Worm (Caenorhabditis elegans) whole organism, L4 larva: ENCODE data around the gene F17C11.2.

ENCODE experiments used
- F10B5.3 ChIP-seq: sonication (generic microtip); optimal IDR thresholded peaks from 2 replicates; lab custom pipeline; 2016; ENCODE audit warnings: mild to moderate bottlenecking, missing genetic modification characterization, missing compliant biosample characterization
- F26F4.8 ChIP-seq: fragments of 200-800 bp; sonication (Bioruptor generic); conservative IDR thresholded peaks from 2 replicates; pipeline ENCODE4 v1.3.6; 2022; ENCODE audit warnings: missing genetic modification characterization, missing compliant biosample characterization
- F37D6.2 ChIP-seq: sonication (generic microtip); optimal IDR thresholded peaks from 2 replicates; lab custom pipeline; 2016; ENCODE audit warnings: mild to moderate bottlenecking, missing genetic modification characterization, missing compliant biosample characterization
- F44E2.7 ChIP-seq: fragments of 200-800 bp; sonication (Bioruptor generic); IDR thresholded peaks from 2 replicates; pipeline ENCODE4 v2.1.2; 2022; ENCODE audit warnings: missing genetic modification characterization, missing compliant biosample characterization
- R02D3.7 ChIP-seq: fragments of 150-350 bp; sonication (generic microtip); optimal IDR thresholded peaks from 3 replicates; lab custom pipeline; 2014; ENCODE audit warnings: missing biosample characterization, missing genetic modification characterization
- T20F7.1 ChIP-seq: fragments of 200-800 bp; sonication (Bioruptor generic); optimal IDR thresholded peaks from 2 replicates; lab custom pipeline; 2018; ENCODE audit warnings: mild to moderate bottlenecking, missing genetic modification characterization, missing compliant biosample characterization
- Y105C5A.15 ChIP-seq: fragments of 200-800 bp; sonication (Bioruptor generic); IDR thresholded peaks from 2 replicates; pipeline ENCODE4 v1.3.6; 2022; ENCODE audit warnings: missing genetic modification characterization, missing compliant biosample characterization
- aly-2 ChIP-seq: sonication (generic microtip); optimal IDR thresholded peaks from 2 replicates; lab custom pipeline; 2018; ENCODE audit warnings: missing biosample characterization, missing genetic modification characterization
- ama-1 ChIP-seq: fragments of 150-350 bp; optimal IDR thresholded peaks from 2 replicates; lab custom pipeline; 2014; ENCODE audit warnings: inconsistent platforms, mixed read lengths
- arid-1 ChIP-seq: fragments of 200-800 bp; sonication (Bioruptor generic); conservative IDR thresholded peaks from 2 replicates; pipeline ENCODE4 v1.3.6; 2022; ENCODE audit warnings: missing genetic modification reagents, missing genetic modification characterization, missing compliant biosample characterization
- attf-4 ChIP-seq: sonication (generic microtip); optimal IDR thresholded peaks from 3 replicates; lab custom pipeline; 2017; ENCODE audit warnings: missing biosample characterization, missing genetic modification characterization
- ceh-20 ChIP-seq: fragments of 200-800 bp; sonication (Bioruptor generic); IDR thresholded peaks from 2 replicates; pipeline ENCODE4 v1.3.6; 2022; ENCODE audit warnings: missing genetic modification reagents, missing genetic modification characterization, missing compliant biosample characterization
- ceh-32 ChIP-seq: sonication (generic microtip); optimal IDR thresholded peaks from 2 replicates; lab custom pipeline; 2016; ENCODE audit warnings: mild to moderate bottlenecking, missing genetic modification characterization, missing compliant biosample characterization; ENCODE audit not compliant: poor library complexity
- ceh-44 ChIP-seq: fragments of 200-800 bp; sonication (Bioruptor generic); IDR thresholded peaks from 2 replicates; pipeline ENCODE4 v1.3.6; 2022; ENCODE audit warnings: missing genetic modification reagents, missing genetic modification characterization, missing compliant biosample characterization
- ceh-62 ChIP-seq: sonication (generic microtip); optimal IDR thresholded peaks from 2 replicates; lab custom pipeline; 2017; ENCODE audit warnings: missing biosample characterization, missing genetic modification characterization
- ces-1 ChIP-seq: fragments of 150-350 bp; sonication (generic microtip); optimal IDR thresholded peaks from 4 replicates; lab custom pipeline; 2014; ENCODE audit warnings: missing biosample characterization, missing genetic modification reagents, missing genetic modification characterization
- ctbp-1 ChIP-seq: fragments of 200-800 bp; sonication (Bioruptor generic); IDR thresholded peaks from 2 replicates; pipeline ENCODE4 v1.3.6; 2022; ENCODE audit warnings: missing genetic modification reagents, missing genetic modification characterization, missing compliant biosample characterization
- daf-12 ChIP-seq: fragments of 150-350 bp; optimal IDR thresholded peaks from 2 replicates; lab custom pipeline; 2014; ENCODE audit warnings: missing biosample characterization, missing genetic modification reagents, missing genetic modification characterization
- daf-16 ChIP-seq, 3 experiments: sonication (generic microtip); optimal IDR thresholded peaks; 2 replicates each; lab custom pipeline; 2016 to 2017; ENCODE audit warnings: missing genetic modification characterization in 3 of 3, missing genetic modification reagents in 3 of 3, mild to moderate bottlenecking in 2 of 3, missing compliant biosample characterization in 2 of 3, missing biosample characterization in 1 of 3, moderate library complexity in 1 of 3
- daf-19 ChIP-seq: fragments of 200-800 bp; sonication (Bioruptor generic); conservative IDR thresholded peaks from 2 replicates; pipeline ENCODE4 v1.3.6; 2022; ENCODE audit warnings: missing genetic modification characterization, missing compliant biosample characterization
- dmd-9 ChIP-seq: fragments of 200-800 bp; sonication (Bioruptor generic); IDR thresholded peaks from 2 replicates; pipeline ENCODE4 v1.3.6; 2022; ENCODE audit warnings: missing genetic modification reagents, missing genetic modification characterization, missing compliant biosample characterization
- dpl-1 ChIP-seq: fragments of 150-350 bp; optimal IDR thresholded peaks from 2 replicates; lab custom pipeline; 2014; ENCODE audit warnings: missing biosample characterization, missing genetic modification reagents, missing genetic modification characterization
- dve-1 ChIP-seq: sonication (generic microtip); optimal IDR thresholded peaks from 2 replicates; lab custom pipeline; 2017; ENCODE audit warnings: antibody characterized with exemption, mild to moderate bottlenecking, missing genetic modification characterization, missing compliant biosample characterization; ENCODE audit not compliant: insufficient read depth
- egl-27 ChIP-seq: sonication (generic microtip); optimal IDR thresholded peaks from 3 replicates; lab custom pipeline; 2017; ENCODE audit warnings: missing biosample characterization, missing genetic modification reagents, missing genetic modification characterization
- egl-43 ChIP-seq: fragments of 200-800 bp; sonication (Bioruptor generic); IDR thresholded peaks from 2 replicates; pipeline ENCODE4 v1.3.6; 2022; ENCODE audit warnings: missing genetic modification reagents, missing genetic modification characterization, missing compliant biosample characterization
- gei-8 ChIP-seq: fragments of 200-800 bp; sonication (Bioruptor generic); optimal IDR thresholded peaks from 2 replicates; lab custom pipeline; 2018; ENCODE audit warnings: mild to moderate bottlenecking, missing genetic modification characterization, missing compliant biosample characterization
- hif-1 ChIP-seq, 2 experiments: sonication (generic microtip); optimal IDR thresholded peaks; 2 replicates each; lab custom pipeline; 2016 to 2017; ENCODE audit warnings: missing compliant biosample characterization in 2 of 2, missing genetic modification characterization in 2 of 2, missing genetic modification reagents in 2 of 2, missing genotype in 2 of 2, mild to moderate bottlenecking in 1 of 2
- hlh-11 ChIP-seq: fragments of 200-800 bp; sonication (Bioruptor generic); optimal IDR thresholded peaks from 2 replicates; lab custom pipeline; 2018; ENCODE audit warnings: mild to moderate bottlenecking, missing genetic modification characterization, missing compliant biosample characterization
- hmg-1.1 ChIP-seq: fragments of 200-800 bp; sonication (Bioruptor generic); IDR thresholded peaks from 2 replicates; pipeline ENCODE4 v1.3.6; 2022; ENCODE audit warnings: missing genetic modification reagents, missing genetic modification characterization, missing compliant biosample characterization
- lin-15B ChIP-seq: fragments of 150-350 bp; sonication (generic microtip); optimal IDR thresholded peaks from 3 replicates; lab custom pipeline; 2014; ENCODE audit warnings: missing biosample characterization, missing genetic modification characterization
- lin-29 ChIP-seq: fragments of 200-800 bp; sonication (Bioruptor generic); IDR thresholded peaks from 2 replicates; pipeline ENCODE4 v1.3.6; 2022; ENCODE audit warnings: missing genetic modification reagents, missing genetic modification characterization, missing compliant biosample characterization
- lir-3 ChIP-seq: sonication (generic microtip); optimal IDR thresholded peaks from 2 replicates; lab custom pipeline; 2016; ENCODE audit warnings: mild to moderate bottlenecking, missing genetic modification characterization, missing compliant biosample characterization
- mdl-1 ChIP-seq, 2 experiments: fragments of 150-350 bp in 1 of 2; sonication (generic microtip) in 1 of 2; optimal IDR thresholded peaks; 2 replicates each; lab custom pipeline; 2014 to 2017; ENCODE audit warnings: missing biosample characterization in 2 of 2, missing genetic modification characterization in 2 of 2
- mep-1 ChIP-seq: fragments of 150-350 bp; sonication (generic microtip); optimal IDR thresholded peaks from 3 replicates; lab custom pipeline; 2014; ENCODE audit warnings: missing biosample characterization, missing genetic modification characterization
- mxl-3 ChIP-seq: fragments of 200-800 bp; sonication (Bioruptor generic); optimal IDR thresholded peaks from 2 replicates; lab custom pipeline; 2018; ENCODE audit warnings: mild to moderate bottlenecking, missing genetic modification characterization, missing compliant biosample characterization
- nhr-11 ChIP-seq: fragments of 150-350 bp; optimal IDR thresholded peaks from 2 replicates; lab custom pipeline; 2014; ENCODE audit warnings: missing biosample characterization, missing genetic modification characterization
- nhr-111 ChIP-seq: fragments of 200-800 bp; sonication (Bioruptor generic); optimal IDR thresholded peaks from 2 replicates; lab custom pipeline; 2018; ENCODE audit warnings: mild to moderate bottlenecking, missing genetic modification characterization, missing compliant biosample characterization
- nhr-41 ChIP-seq: fragments of 200-800 bp; sonication (Bioruptor generic); IDR thresholded peaks from 2 replicates; pipeline ENCODE4 v1.3.6; 2022; ENCODE audit warnings: missing genetic modification reagents, missing genetic modification characterization, missing compliant biosample characterization
- nhr-48 ChIP-seq: sonication (generic microtip); optimal IDR thresholded peaks from 2 replicates; lab custom pipeline; 2016; ENCODE audit warnings: mild to moderate bottlenecking, missing genetic modification characterization, missing compliant biosample characterization
- nhr-6 ChIP-seq: fragments of 150-350 bp; optimal IDR thresholded peaks from 2 replicates; lab custom pipeline; 2014; ENCODE audit warnings: missing biosample characterization, missing genetic modification characterization
- nhr-76 ChIP-seq: fragments of 150-350 bp; optimal IDR thresholded peaks from 2 replicates; lab custom pipeline; 2014; ENCODE audit warnings: missing biosample characterization, missing genetic modification characterization
- php-3 ChIP-seq: fragments of 200-800 bp; sonication (Bioruptor generic); IDR thresholded peaks from 2 replicates; pipeline ENCODE4 v1.3.6; 2022; ENCODE audit warnings: missing genetic modification reagents, missing genetic modification characterization, missing compliant biosample characterization
- pqm-1 ChIP-seq: sonication (generic microtip); optimal IDR thresholded peaks from 2 replicates; lab custom pipeline; 2017; ENCODE audit warnings: missing biosample characterization, missing genetic modification characterization
- saeg-2 ChIP-seq: fragments of 200-800 bp; sonication (Bioruptor generic); IDR thresholded peaks from 2 replicates; pipeline ENCODE4 v1.3.6; 2022; ENCODE audit warnings: missing genetic modification reagents, missing genetic modification characterization, missing compliant biosample characterization
- sdz-12 ChIP-seq: fragments of 200-800 bp; sonication (Bioruptor generic); optimal IDR thresholded peaks from 2 replicates; lab custom pipeline; 2018; ENCODE audit warnings: mild to moderate bottlenecking, missing genetic modification characterization, missing compliant biosample characterization
- set-16 ChIP-seq: fragments of 200-800 bp; sonication (Bioruptor generic); IDR thresholded peaks from 2 replicates; pipeline ENCODE4 v1.3.6; 2022; ENCODE audit warnings: missing genetic modification reagents, missing genetic modification characterization, missing compliant biosample characterization
- snpc-1.2 ChIP-seq: fragments of 200-800 bp; sonication (Bioruptor generic); IDR thresholded peaks from 2 replicates; pipeline ENCODE4 v1.3.6; 2022; ENCODE audit warnings: missing genetic modification reagents, missing genetic modification characterization, missing compliant biosample characterization
- vab-7 ChIP-seq: fragments of 200-800 bp; sonication (Bioruptor generic); IDR thresholded peaks from 2 replicates; pipeline ENCODE4 v1.3.6; 2022; ENCODE audit warnings: missing genetic modification reagents, missing genetic modification characterization, missing compliant biosample characterization
- zfp-3 ChIP-seq: fragments of 200-800 bp; sonication (Bioruptor generic); conservative IDR thresholded peaks from 2 replicates; pipeline ENCODE4 v1.3.6; 2022; ENCODE audit warnings: missing genetic modification reagents, missing genetic modification characterization, missing compliant biosample characterization
- ztf-11 ChIP-seq: fragments of 150-350 bp; optimal IDR thresholded peaks from 2 replicates; lab custom pipeline; 2014; ENCODE audit warnings: missing biosample characterization, missing genetic modification characterization

The F17C11.2 gene

ce11 chrV:10961448-10961870 is 13.4 kb downstream of the F17C11.2 start (continued):
- TF ChIP-seq F10B5.3 (no peak), lin-15B (no peak), mxl-3 (GFP tag; lab: Kevin White, UChicago) (peak; percentile 29), ztf-11 (no peak), php-3 (no peak), ces-1 (GFP tag; lab: Kevin White, UChicago) (peak; percentile 68), daf-16 (GFP tag; optimal IDR thresholded peaks at IDR 0.05; lab: Kevin White, UChicago) (peak in 1 of 2 experiments; percentile 87), daf-16 (tag; optimal IDR thresholded peaks at IDR 0.05; lab: Kevin White, UChicago) (peak; percentile 53), ceh-62 (no peak), F44E2.7 (GFP tag; lab: Robert Waterston, UW) (no peak), lir-3 (no peak), ceh-20 (GFP tag; lab: Robert Waterston, UW) (peak; percentile 56), lin-29 (GFP tag; lab: Robert Waterston, UW) (no peak), daf-19 (GFP tag; lab: Robert Waterston, UW) (0 out of 2 replicates have a peak, but pooled peaks have one; percentile 38), snpc-1.2 (GFP tag; lab: Robert Waterston, UW) (no peak), nhr-6 (tag; lab: Kevin White, UChicago) (no peak), mdl-1 (tag; optimal IDR thresholded peaks at IDR 0.05; lab: Kevin White, UChicago) (peak in 1 of 2 experiments; percentile 2), nhr-11 (tag; lab: Kevin White, UChicago) (peak; percentile 86), dve-1 (tag; lab: Kevin White, UChicago) (peak; percentile 52), F37D6.2 (tag; lab: Kevin White, UChicago) (peak; percentile 60), set-16 (peak; percentile 45), T20F7.1 (peak; percentile 25), zfp-3 (GFP tag; lab: Robert Waterston, UW) (no peak), vab-7 (GFP tag; lab: Robert Waterston, UW) (no peak), dpl-1 (GFP tag; lab: Kevin White, UChicago) (peak; percentile 6), ama-1 (lab: Kevin White, UChicago) (peak; percentile 6), egl-27 (no peak), nhr-76 (tag; lab: Kevin White, UChicago) (no peak), ctbp-1 (GFP tag; lab: Robert Waterston, UW) (peak; percentile 84), hmg-1.1 (GFP tag; lab: Robert Waterston, UW) (peak; percentile 64; the same call in 1 of the 2 replicates), ceh-44 (GFP tag; lab: Robert Waterston, UW) (no peak), mep-1 (tag; lab: Kevin White, UChicago) (peak; percentile 60)

DNA sequence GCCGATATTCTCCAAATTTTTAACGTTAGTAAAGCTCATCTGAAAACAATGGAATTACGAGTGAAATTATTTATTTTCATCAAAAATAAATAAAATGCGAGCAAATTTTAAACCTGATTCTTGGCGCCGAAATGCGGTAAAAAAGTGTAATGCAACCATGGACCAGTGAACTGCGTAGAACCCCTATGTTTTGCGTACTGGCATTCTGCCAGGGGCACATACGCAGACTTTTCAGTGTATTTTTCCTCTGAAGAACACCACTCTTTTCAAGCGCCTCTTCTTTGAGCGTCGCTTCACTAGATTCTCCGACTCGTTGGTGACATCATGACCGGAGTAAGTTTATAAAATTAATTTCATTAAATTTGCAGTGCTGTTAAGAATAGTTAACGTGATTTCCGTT is 17.5 kb downstream of the F17C11.2 start, which contains the start of the genes ctf-4 and eef-1G:
ctf-4 (minus strand) TSS at position 39 of the 400 bp plus-strand sequence.
eef-1G (plus strand) TSS at position 219 of the 400 bp plus-strand sequence.
- peak; percentile 56 for TF ChIP-seq ceh-32 (tag; lab: Kevin White, UChicago)
- TF ChIP-seq attf-4 (tag; lab: Kevin White, UChicago): no peak
- TF ChIP-seq php-3: peak; percentile 82
- peak; percentile 94 for TF ChIP-seq nhr-48 (tag; lab: Kevin White, UChicago)
- 0 out of 2 replicates have a peak, but pooled peaks have one; percentile 23 for TF ChIP-seq nhr-41 (GFP tag; lab: Robert Waterston, UW)
- TF ChIP-seq F26F4.8 (GFP tag; lab: Robert Waterston, UW): no peak
- peak; percentile 98 for TF ChIP-seq hlh-11 (tag; lab: Kevin White, UChicago)
- TF ChIP-seq gei-8 (GFP tag; lab: Kevin White, UChicago): no peak
- TF ChIP-seq hmg-1.1 (GFP tag; lab: Robert Waterston, UW): peak; percentile 94
- peak; percentile 62 to 84 for TF ChIP-seq hif-1 (tag; optimal IDR thresholded peaks at IDR 0.05; lab: Kevin White, UChicago)
- TF ChIP-seq ctbp-1 (GFP tag; lab: Robert Waterston, UW): peak; percentile 92
- peak; percentile 71; the same call in 1 of the 2 replicates for TF ChIP-seq snpc-1.2 (GFP tag; lab: Robert Waterston, UW)
- TF ChIP-seq R02D3.7 (tag; lab: Kevin White, UChicago): no peak
- no peak for TF ChIP-seq sdz-12 (GFP tag; lab: Kevin White, UChicago)
- no peak for TF ChIP-seq aly-2 (tag; lab: Kevin White, UChicago)
- peak; percentile 87 for TF ChIP-seq saeg-2
- TF ChIP-seq egl-43 (GFP tag; lab: Robert Waterston, UW): peak; percentile 60; the same call in 1 of the 2 replicates
- TF ChIP-seq arid-1 (GFP tag; lab: Robert Waterston, UW): peak; percentile 87
- TF ChIP-seq mdl-1 (tag; optimal IDR thresholded peaks at IDR 0.05; lab: Kevin White, UChicago): peak in 1 of 2 experiments; percentile 76
- no peak for TF ChIP-seq Y105C5A.15
- TF ChIP-seq pqm-1 (tag; lab: Kevin White, UChicago): peak; percentile 78
- no peak for TF ChIP-seq daf-12 (tag; lab: Kevin White, UChicago)
- peak; percentile 74 for TF ChIP-seq dmd-9 (GFP tag; lab: Robert Waterston, UW)
- TF ChIP-seq nhr-111 (GFP tag; lab: Kevin White, UChicago): no peak
